Worm (Caenorhabditis elegans) whole organism, L4 larva: ENCODE results near the gene T24C12.1.

Experiments
- D1046.2 ChIP-seq: fragments of 200-800 bp; sonication (Bioruptor generic); IDR thresholded peaks from 2 replicates; pipeline ENCODE4 v1.3.6; 2022; ENCODE audit warnings: missing genetic modification characterization, missing compliant biosample characterization
- F49E8.2 ChIP-seq: sonication (generic microtip); optimal IDR thresholded peaks from 2 replicates; lab custom pipeline; 2016; ENCODE audit warnings: missing compliant biosample characterization, mild to moderate bottlenecking, missing genetic modification characterization, borderline replicate concordance
- Y5F2A.4 ChIP-seq: fragments of 200-800 bp; sonication (Bioruptor generic); optimal IDR thresholded peaks from 2 replicates; lab custom pipeline; 2018; ENCODE audit warnings: mild to moderate bottlenecking, missing genetic modification characterization, missing compliant biosample characterization
- ZK546.5 ChIP-seq, 2 experiments: sonication (generic microtip); optimal IDR thresholded peaks; 2 replicates each; lab custom pipeline; 2017; ENCODE audit warnings: missing biosample characterization in 2 of 2, missing genetic modification characterization in 2 of 2
- attf-4 ChIP-seq: sonication (generic microtip); optimal IDR thresholded peaks from 3 replicates; lab custom pipeline; 2017; ENCODE audit warnings: missing biosample characterization, missing genetic modification characterization
- ceh-28 ChIP-seq: fragments of 150-350 bp; optimal IDR thresholded peaks from 2 replicates; lab custom pipeline; 2014; ENCODE audit warnings: missing biosample characterization, missing genetic modification reagents, missing genetic modification characterization
- cey-2 ChIP-seq: sonication (generic microtip); optimal IDR thresholded peaks from 3 replicates; lab custom pipeline; 2017; ENCODE audit warnings: missing genetic modification characterization, mild to moderate bottlenecking, missing compliant biosample characterization, antibody characterized with exemption, borderline replicate concordance; ENCODE audit not compliant: insufficient read depth
- daf-16 ChIP-seq, 3 experiments: sonication (generic microtip); optimal IDR thresholded peaks; 2 replicates each; lab custom pipeline; 2016 to 2017; ENCODE audit warnings: missing genetic modification characterization in 3 of 3, missing genetic modification reagents in 3 of 3, mild to moderate bottlenecking in 2 of 3, missing compliant biosample characterization in 2 of 3, missing biosample characterization in 1 of 3, moderate library complexity in 1 of 3
- dmd-6 ChIP-seq: fragments of 200-800 bp; sonication (Bioruptor generic); IDR thresholded peaks from 2 replicates; pipeline ENCODE4 v1.3.6; 2022; ENCODE audit warnings: missing genetic modification reagents, missing genetic modification characterization, missing compliant biosample characterization
- dve-1 ChIP-seq: sonication (generic microtip); optimal IDR thresholded peaks from 2 replicates; lab custom pipeline; 2017; ENCODE audit warnings: antibody characterized with exemption, mild to moderate bottlenecking, missing genetic modification characterization, missing compliant biosample characterization; ENCODE audit not compliant: insufficient read depth
- egl-43 ChIP-seq: fragments of 200-800 bp; sonication (Bioruptor generic); IDR thresholded peaks from 2 replicates; pipeline ENCODE4 v1.3.6; 2022; ENCODE audit warnings: missing genetic modification reagents, missing genetic modification characterization, missing compliant biosample characterization
- hlh-11 ChIP-seq: fragments of 200-800 bp; sonication (Bioruptor generic); optimal IDR thresholded peaks from 2 replicates; lab custom pipeline; 2018; ENCODE audit warnings: mild to moderate bottlenecking, missing genetic modification characterization, missing compliant biosample characterization
- hlh-30 ChIP-seq: sonication (generic microtip); optimal IDR thresholded peaks from 2 replicates; lab custom pipeline; 2017; ENCODE audit warnings: antibody characterized with exemption, mild to moderate bottlenecking, missing genetic modification characterization, missing compliant biosample characterization; ENCODE audit not compliant: insufficient read depth
- hmg-1.1 ChIP-seq: fragments of 200-800 bp; sonication (Bioruptor generic); IDR thresholded peaks from 2 replicates; pipeline ENCODE4 v1.3.6; 2022; ENCODE audit warnings: missing genetic modification reagents, missing genetic modification characterization, missing compliant biosample characterization
- lin-1 ChIP-seq: fragments of 200-800 bp; sonication (Bioruptor generic); IDR thresholded peaks from 2 replicates; pipeline ENCODE4 v1.3.6; 2022; ENCODE audit warnings: missing genetic modification reagents, missing genetic modification characterization, missing compliant biosample characterization
- lin-39 ChIP-seq: fragments of 150-350 bp; optimal IDR thresholded peaks from 2 replicates; lab custom pipeline; 2014; ENCODE audit warnings: missing biosample characterization, missing genetic modification reagents, missing genetic modification characterization
- madf-9 ChIP-seq: fragments of 200-800 bp; sonication (Bioruptor generic); conservative IDR thresholded peaks from 2 replicates; pipeline ENCODE4 v1.3.6; 2022; ENCODE audit warnings: missing genetic modification reagents, missing genetic modification characterization, missing compliant biosample characterization
- mes-2 ChIP-seq: sonication (generic microtip); optimal IDR thresholded peaks from 2 replicates; lab custom pipeline; 2016; ENCODE audit warnings: missing genotype, mild to moderate bottlenecking, missing genetic modification characterization, missing compliant biosample characterization; ENCODE audit not compliant: poor library complexity, severe bottlenecking
- mxl-3 ChIP-seq: fragments of 200-800 bp; sonication (Bioruptor generic); optimal IDR thresholded peaks from 2 replicates; lab custom pipeline; 2018; ENCODE audit warnings: mild to moderate bottlenecking, missing genetic modification characterization, missing compliant biosample characterization
- nhr-237 ChIP-seq: sonication (generic microtip); optimal IDR thresholded peaks from 2 replicates; lab custom pipeline; 2017; ENCODE audit warnings: missing biosample characterization, missing genetic modification characterization
- nhr-25 ChIP-seq: sonication (generic microtip); optimal IDR thresholded peaks from 2 replicates; lab custom pipeline; 2017; ENCODE audit warnings: missing genetic modification characterization, mild to moderate bottlenecking, missing compliant biosample characterization, antibody characterized with exemption, moderate library complexity, borderline replicate concordance; ENCODE audit not compliant: insufficient read depth
- nhr-28 ChIP-seq: fragments of 150-350 bp; optimal IDR thresholded peaks from 2 replicates; lab custom pipeline; 2014; ENCODE audit warnings: missing biosample characterization, missing genetic modification characterization
- nhr-41 ChIP-seq: fragments of 200-800 bp; sonication (Bioruptor generic); IDR thresholded peaks from 2 replicates; pipeline ENCODE4 v1.3.6; 2022; ENCODE audit warnings: missing genetic modification reagents, missing genetic modification characterization, missing compliant biosample characterization
- nhr-42 ChIP-seq: fragments of 200-800 bp; sonication (Bioruptor generic); IDR thresholded peaks from 2 replicates; pipeline ENCODE4 v1.3.6; 2022; ENCODE audit warnings: missing genetic modification characterization, missing compliant biosample characterization
- nhr-6 ChIP-seq: fragments of 150-350 bp; optimal IDR thresholded peaks from 2 replicates; lab custom pipeline; 2014; ENCODE audit warnings: missing biosample characterization, missing genetic modification characterization
- nhr-77 ChIP-seq: fragments of 150-350 bp; optimal IDR thresholded peaks from 2 replicates; lab custom pipeline; 2014; ENCODE audit warnings: missing biosample characterization, missing genetic modification characterization
- php-3 ChIP-seq: fragments of 200-800 bp; sonication (Bioruptor generic); IDR thresholded peaks from 2 replicates; pipeline ENCODE4 v1.3.6; 2022; ENCODE audit warnings: missing genetic modification reagents, missing genetic modification characterization, missing compliant biosample characterization
- pqm-1 ChIP-seq: sonication (generic microtip); optimal IDR thresholded peaks from 2 replicates; lab custom pipeline; 2017; ENCODE audit warnings: missing biosample characterization, missing genetic modification characterization
- skn-1 ChIP-seq: fragments of 150-350 bp; optimal IDR thresholded peaks from 2 replicates; lab custom pipeline; 2014; ENCODE audit warnings: missing biosample characterization, missing genetic modification characterization
- snpc-1.2 ChIP-seq: fragments of 200-800 bp; sonication (Bioruptor generic); IDR thresholded peaks from 2 replicates; pipeline ENCODE4 v1.3.6; 2022; ENCODE audit warnings: missing genetic modification reagents, missing genetic modification characterization, missing compliant biosample characterization
- snpc-4 ChIP-seq: fragments of 150-350 bp; optimal IDR thresholded peaks from 2 replicates; lab custom pipeline; 2014; ENCODE audit warnings: missing biosample characterization, missing genetic modification characterization
- spr-3 ChIP-seq: fragments of 200-800 bp; sonication (Bioruptor generic); optimal IDR thresholded peaks from 2 replicates; lab custom pipeline; 2018; ENCODE audit warnings: mild to moderate bottlenecking, missing genetic modification characterization, missing compliant biosample characterization
- unc-62 ChIP-seq, 3 experiments: fragments of 150-350 bp in 1 of 3; sonication (generic microtip); optimal IDR thresholded peaks in 2 of 3; peaks in 1 of 3; 1 replicate in 1 of 3; 2 replicates in 2 of 3; lab custom pipeline; 2014 to 2017; ENCODE audit warnings: missing biosample characterization in 3 of 3, missing genetic modification characterization in 3 of 3, missing genetic modification reagents in 3 of 3, missing genotype in 1 of 3
- zfp-3 ChIP-seq: fragments of 200-800 bp; sonication (Bioruptor generic); conservative IDR thresholded peaks from 2 replicates; pipeline ENCODE4 v1.3.6; 2022; ENCODE audit warnings: missing genetic modification reagents, missing genetic modification characterization, missing compliant biosample characterization
- zip-2 ChIP-seq: fragments of 150-350 bp; optimal IDR thresholded peaks from 2 replicates; lab custom pipeline; 2014; ENCODE audit warnings: missing biosample characterization, missing genetic modification characterization
- ztf-7 ChIP-seq: fragments of 150-350 bp; optimal IDR thresholded peaks from 2 replicates; lab custom pipeline; 2014; ENCODE audit warnings: missing biosample characterization, missing genetic modification characterization

T24C12.1 gene

ce11 chrX:2203760-2204159 lies 4.5 kb downstream of the T24C12.1 start, which contains the start of gene T24C12.3:
TSS of gene T24C12.3 (minus strand) at chrX:2203893.
- peak; percentile 75 for TF ChIP-seq nhr-28 (tag; lab: Kevin White, UChicago)
- no peak for TF ChIP-seq cey-2 (tag; lab: Kevin White, UChicago)
- no peak for TF ChIP-seq madf-9 (GFP tag; lab: Robert Waterston, UW)
- TF ChIP-seq egl-43 (GFP tag; lab: Robert Waterston, UW): no peak
- peak; percentile 16 for TF ChIP-seq nhr-77 (tag; lab: Kevin White, UChicago)
- no peak for TF ChIP-seq snpc-4 (tag; lab: Kevin White, UChicago)
- TF ChIP-seq dve-1: peak; percentile 47
- peak; percentile 96 for TF ChIP-seq pqm-1
- TF ChIP-seq nhr-237 (tag; lab: Kevin White, UChicago): no peak
- TF ChIP-seq dmd-6 (GFP tag; lab: Robert Waterston, UW): peak; percentile 75
- TF ChIP-seq daf-16 (GFP tag; optimal IDR thresholded peaks at IDR 0.05; lab: Kevin White, UChicago): no peak
- TF ChIP-seq daf-16 (tag; optimal IDR thresholded peaks at IDR 0.05; lab: Kevin White, UChicago): peak; percentile 72
- TF ChIP-seq hlh-11 (tag; lab: Kevin White, UChicago): peak; percentile 60
- TF ChIP-seq, all 104 proteins: peak for 7

ce11 chrX:2204963-2205362 lies 5.7 kb downstream of the T24C12.1 start, which contains the start of gene T24C12.4:
TSS of gene T24C12.4 (minus strand) at chrX:2205063.
- no peak for TF ChIP-seq nhr-42
- TF ChIP-seq attf-4 (tag; lab: Kevin White, UChicago): no peak
- no peak for TF ChIP-seq lin-39 (tag; lab: Kevin White, UChicago)
- no peak for TF ChIP-seq mes-2 (tag; lab: Kevin White, UChicago)
- no peak for TF ChIP-seq zip-2 (tag; lab: Kevin White, UChicago)
- TF ChIP-seq F49E8.2 (tag; lab: Kevin White, UChicago): no peak
- no peak for TF ChIP-seq nhr-25
- no peak for TF ChIP-seq D1046.2
- no peak for TF ChIP-seq ZK546.5 (tag; optimal IDR thresholded peaks at IDR 0.05; lab: Kevin White, UChicago)
- no peak for TF ChIP-seq snpc-4 (tag; lab: Kevin White, UChicago)
- TF ChIP-seq hmg-1.1 (GFP tag; lab: Robert Waterston, UW): no peak
- TF ChIP-seq mxl-3 (GFP tag; lab: Kevin White, UChicago): no peak
- TF ChIP-seq daf-16 (GFP tag; optimal IDR thresholded peaks at IDR 0.05; lab: Kevin White, UChicago): no peak
- no peak for TF ChIP-seq daf-16 (tag; optimal IDR thresholded peaks at IDR 0.05; lab: Kevin White, UChicago)

ce11 chrX:2208391-2208790 lies 9.2 kb downstream of the T24C12.1 start:
- no peak for TF ChIP-seq php-3 (GFP tag; lab: Robert Waterston, UW)
- TF ChIP-seq skn-1 (tag; lab: Kevin White, UChicago): no peak
- TF ChIP-seq hlh-11 (tag; lab: Kevin White, UChicago): peak; percentile 10
- no peak for TF ChIP-seq nhr-41 (GFP tag; lab: Robert Waterston, UW)
- TF ChIP-seq nhr-25: peak; percentile 45
- TF ChIP-seq lin-1 (GFP tag; lab: Robert Waterston, UW): no peak
- no peak for TF ChIP-seq attf-4 (tag; lab: Kevin White, UChicago)
- TF ChIP-seq ztf-7 (tag; lab: Kevin White, UChicago): no peak
- no peak for TF ChIP-seq snpc-1.2 (GFP tag; lab: Robert Waterston, UW)
- no peak for TF ChIP-seq hlh-30 (tag; lab: Kevin White, UChicago)
- TF ChIP-seq unc-62 (GFP tag; optimal IDR thresholded peaks at IDR 0.05 in 1 of 2; lab: Kevin White, UChicago): no peak
- no peak for TF ChIP-seq unc-62 (tag; optimal IDR thresholded peaks at IDR 0.05; lab: Kevin White, UChicago)
- no peak for TF ChIP-seq spr-3 (GFP tag; lab: Kevin White, UChicago)
- peak; percentile 28 for TF ChIP-seq nhr-28 (tag; lab: Kevin White, UChicago)

- TF ChIP-seq nhr-28 (tag; lab: Kevin White, UChicago) (no peak), nhr-6 (tag; lab: Kevin White, UChicago) (no peak), ceh-28 (tag; lab: Kevin White, UChicago) (no peak), F49E8.2 (tag; lab: Kevin White, UChicago) (no peak), zfp-3 (GFP tag; lab: Robert Waterston, UW) (no peak), egl-43 (GFP tag; lab: Robert Waterston, UW) (0 out of 2 replicates have a peak, but pooled peaks have one; percentile 48), Y5F2A.4 (GFP tag; lab: Kevin White, UChicago) (no peak)
Observed at ce11 chrX:2210164-2210563, 10.9 kb downstream of the T24C12.1 start.
